Worm (Caenorhabditis elegans) whole organism, early embryonic: ENCODE data around the gene daf-19.

Experiments used
- B0310.2 ChIP-seq: sonication (generic microtip); optimal IDR thresholded peaks from 2 replicates; lab custom pipeline; 2016; ENCODE audit warnings: mild to moderate bottlenecking, missing genetic modification characterization, missing compliant biosample characterization
- F13C5.2 ChIP-seq: sonication (generic microtip); optimal IDR thresholded peaks from 2 replicates; lab custom pipeline; 2017; ENCODE audit warnings: mild to moderate bottlenecking, missing genetic modification characterization, inconsistent platforms, missing compliant biosample characterization
- aly-1 ChIP-seq: sonication (generic microtip); optimal IDR thresholded peaks from 2 replicates; lab custom pipeline; 2016; ENCODE audit warnings: missing genetic modification characterization, missing compliant biosample characterization
- ama-1 ChIP-seq: fragments of 150-350 bp; optimal IDR thresholded peaks from 2 replicates; lab custom pipeline; 2014
- ceh-13 ChIP-seq: fragments of 200-800 bp; sonication (Bioruptor generic); optimal IDR thresholded peaks from 2 replicates; lab custom pipeline; 2018; ENCODE audit warnings: mild to moderate bottlenecking, missing genetic modification characterization, missing compliant biosample characterization
- ceh-36 ChIP-seq: sonication (generic microtip); optimal IDR thresholded peaks from 2 replicates; lab custom pipeline; 2016; ENCODE audit warnings: missing genetic modification characterization, inconsistent platforms, missing compliant biosample characterization
- ets-7 ChIP-seq: sonication (generic microtip); optimal IDR thresholded peaks from 2 replicates; lab custom pipeline; 2016; ENCODE audit warnings: missing genotype, missing genetic modification characterization, missing compliant biosample characterization
- flt-1 ChIP-seq: fragments of 200-800 bp; sonication (Bioruptor generic); IDR thresholded peaks from 2 replicates; pipeline ENCODE4 v1.3.6; 2022; ENCODE audit warnings: missing genetic modification characterization, missing compliant biosample characterization
- hmbx-1 ChIP-seq: sonication (generic microtip); optimal IDR thresholded peaks from 2 replicates; lab custom pipeline; 2016; ENCODE audit warnings: mild to moderate bottlenecking, missing genetic modification characterization, missing compliant biosample characterization
- hmg-4 ChIP-seq: fragments of 200-800 bp; sonication (Bioruptor generic); optimal IDR thresholded peaks from 2 replicates; lab custom pipeline; 2018; ENCODE audit warnings: mild to moderate bottlenecking, missing genetic modification characterization, missing compliant biosample characterization
- hnd-1 ChIP-seq: sonication (generic microtip); optimal IDR thresholded peaks from 2 replicates; lab custom pipeline; 2016; ENCODE audit warnings: missing genetic modification characterization, missing compliant biosample characterization
- pes-1 ChIP-seq: fragments of 200-800 bp; sonication (Bioruptor generic); IDR thresholded peaks from 2 replicates; pipeline ENCODE4 v1.3.6; 2022; ENCODE audit warnings: missing genetic modification reagents, missing genetic modification characterization, missing compliant biosample characterization
- scrt-1 ChIP-seq: fragments of 200-800 bp; sonication (Bioruptor generic); IDR thresholded peaks from 2 replicates; pipeline ENCODE4 v1.3.6; 2022; ENCODE audit warnings: missing genetic modification characterization, missing compliant biosample characterization
- sea-1 ChIP-seq: fragments of 200-800 bp; sonication (Bioruptor generic); conservative IDR thresholded peaks from 2 replicates; pipeline ENCODE4 v1.3.6; 2022; ENCODE audit warnings: missing genetic modification characterization, missing compliant biosample characterization
- tbx-11 ChIP-seq: fragments of 200-800 bp; sonication (Bioruptor generic); IDR thresholded peaks from 2 replicates; pipeline ENCODE4 v1.3.6; 2022; ENCODE audit warnings: missing genetic modification characterization, missing compliant biosample characterization
- tbx-37 ChIP-seq: fragments of 200-800 bp; sonication (Bioruptor generic); conservative IDR thresholded peaks from 2 replicates; pipeline ENCODE4 v1.3.6; 2022; ENCODE audit warnings: missing genetic modification reagents, missing genetic modification characterization, missing compliant biosample characterization
- tra-4 ChIP-seq: sonication (generic microtip); optimal IDR thresholded peaks from 2 replicates; lab custom pipeline; 2017; ENCODE audit warnings: missing genetic modification characterization, missing compliant biosample characterization

Gene daf-19

DNA sequence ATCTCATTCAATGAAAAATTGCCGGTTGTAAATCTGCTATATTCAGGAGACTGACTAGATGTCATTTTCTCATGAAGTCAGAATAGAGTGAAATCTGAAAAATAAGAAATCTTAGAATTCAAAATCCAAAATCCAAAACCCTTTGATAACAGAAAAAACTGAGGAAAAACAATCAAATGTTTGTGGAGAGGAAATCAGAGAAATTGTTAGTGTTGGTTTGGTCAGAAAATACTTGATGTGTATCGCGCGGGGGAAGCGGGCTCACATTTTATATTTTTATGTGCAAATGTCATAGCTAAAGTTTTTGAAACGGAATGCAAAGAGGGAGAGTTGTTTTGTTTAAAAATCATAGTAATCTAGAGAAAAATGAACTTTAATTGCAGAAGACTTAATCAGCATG is 37.4 kb downstream of the daf-19 start, which contains the start of gene F27E5.5:
F27E5.5 (minus strand) TSS at position 101 of the 400 bp plus-strand sequence.
- TF ChIP-seq aly-1 (tag; lab: Kevin White, UChicago) (no peak), hmbx-1 (tag; lab: Kevin White, UChicago) (no peak), ceh-13 (GFP tag; lab: Kevin White, UChicago) (no peak), ceh-36 (no peak), pes-1 (no peak), hmg-4 (GFP tag; lab: Kevin White, UChicago) (no peak), F13C5.2 (tag; lab: Kevin White, UChicago) (no peak), tbx-11 (GFP tag; lab: Robert Waterston, UW) (no peak), ets-7 (tag; lab: Kevin White, UChicago) (no peak), flt-1 (GFP tag; lab: Robert Waterston, UW) (no peak), tra-4 (tag; lab: Kevin White, UChicago) (no peak), B0310.2 (tag; lab: Kevin White, UChicago) (no peak), tbx-37 (no peak), sea-1 (GFP tag; lab: Robert Waterston, UW) (no peak), hnd-1 (no peak), scrt-1 (GFP tag; lab: Robert Waterston, UW) (no peak)

DNA sequence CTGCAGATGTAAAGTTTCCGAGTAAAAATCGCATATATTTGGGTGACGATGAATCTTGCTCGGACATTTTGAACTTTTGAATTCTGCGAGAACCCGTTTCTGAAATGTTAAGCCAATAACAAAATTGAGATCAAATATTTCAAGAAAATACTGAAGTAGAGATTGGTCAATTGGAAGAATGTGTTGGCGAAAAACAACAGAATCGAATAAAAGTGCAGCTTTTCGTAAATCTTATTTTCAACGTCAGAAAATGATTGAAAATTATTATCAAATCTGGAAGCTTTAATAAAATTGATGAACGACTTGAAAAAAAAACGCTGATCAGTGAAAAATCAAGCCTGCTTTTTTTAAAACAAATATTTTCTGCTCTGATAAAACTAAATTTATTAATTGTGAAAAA is 41.8 kb downstream of the daf-19 start, which contains the start of gene F27E5.8:
F27E5.8 (minus strand) TSS at position 101 of the 400 bp plus-strand sequence.
- TF ChIP-seq hmg-4 (GFP tag; lab: Kevin White, UChicago): no peak
- no peak for TF ChIP-seq aly-1 (tag; lab: Kevin White, UChicago)
- no peak for TF ChIP-seq ceh-13 (GFP tag; lab: Kevin White, UChicago)
- no peak for TF ChIP-seq tra-4 (tag; lab: Kevin White, UChicago)
- no peak for TF ChIP-seq ets-7 (tag; lab: Kevin White, UChicago)
- no peak for TF ChIP-seq hmbx-1 (tag; lab: Kevin White, UChicago)

DNA sequence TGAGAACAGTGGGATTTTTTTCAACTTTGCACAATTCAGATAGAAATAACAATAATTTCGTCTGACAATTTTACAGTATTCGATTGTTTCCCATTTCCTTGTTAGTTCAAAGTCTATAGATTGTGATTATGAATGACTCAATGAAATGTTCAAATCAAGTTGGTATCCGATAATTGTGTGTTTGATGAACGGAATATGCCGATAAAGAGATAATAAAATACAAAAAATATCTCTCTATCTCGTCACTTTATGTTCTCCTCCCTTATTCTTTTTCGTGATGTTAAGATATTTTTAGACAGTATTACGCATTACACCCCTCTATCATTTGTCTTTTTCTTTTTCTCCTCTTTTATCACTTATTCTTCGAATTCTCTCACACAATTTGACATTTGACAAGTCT is 46.7 kb downstream of the daf-19 start, which contains the start of gene F27E5.7:
F27E5.7 (plus strand) TSS at position 301 of the 400 bp plus-strand sequence.
- TF ChIP-seq F13C5.2 (tag; lab: Kevin White, UChicago) (no peak), ama-1 (lab: Kevin White, UChicago) (no peak), hmg-4 (GFP tag; lab: Kevin White, UChicago) (no peak), ceh-13 (GFP tag; lab: Kevin White, UChicago) (no peak)

DNA sequence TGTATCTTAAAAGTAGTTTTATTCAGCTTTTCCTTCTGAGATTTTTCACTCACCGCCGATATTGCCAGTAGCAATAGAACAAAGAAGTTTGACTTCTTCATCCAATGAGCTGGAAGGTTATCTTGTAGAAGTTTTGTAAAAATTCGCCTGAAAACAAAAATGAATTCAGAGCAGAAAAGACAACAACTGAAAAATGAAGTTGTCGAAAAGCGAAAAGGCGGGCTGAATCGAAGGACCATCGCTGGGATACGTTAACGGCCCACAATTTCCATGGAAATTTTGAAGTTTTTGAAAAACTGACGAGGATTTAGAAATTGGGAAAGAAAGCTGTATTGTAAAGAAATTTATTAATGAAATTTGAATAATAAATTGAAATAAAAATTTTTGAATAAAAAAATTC is 47.4 kb downstream of the daf-19 start, which contains the start of gene lov-1:
lov-1 (minus strand) TSS at position 101 of the 400 bp plus-strand sequence.
- TF ChIP-seq tbx-37 (no peak), tbx-11 (GFP tag; lab: Robert Waterston, UW) (no peak)

DNA sequence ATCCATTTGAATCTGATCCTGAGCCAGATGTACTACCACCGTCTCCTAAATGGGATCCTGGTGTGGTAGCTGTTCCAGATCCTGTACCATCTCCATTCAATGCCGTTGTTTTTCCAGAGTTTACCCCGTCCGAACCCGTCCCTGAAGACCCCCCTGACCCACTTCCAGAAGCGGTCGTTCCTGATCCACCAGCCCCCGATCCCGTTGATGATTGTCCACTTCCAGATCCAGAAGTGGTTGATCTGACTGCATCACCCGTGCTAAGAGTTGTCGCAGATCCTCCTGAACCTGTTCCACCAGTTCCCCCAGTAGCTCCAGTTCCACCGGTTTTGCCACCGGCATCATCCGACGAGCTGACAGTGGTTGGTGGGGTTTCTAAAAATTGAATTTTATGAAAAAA is 52.5 kb downstream of the daf-19 start:
- TF ChIP-seq aly-1 (tag; lab: Kevin White, UChicago) (no peak), hmg-4 (GFP tag; lab: Kevin White, UChicago) (no peak), scrt-1 (GFP tag; lab: Robert Waterston, UW) (no peak)

DNA sequence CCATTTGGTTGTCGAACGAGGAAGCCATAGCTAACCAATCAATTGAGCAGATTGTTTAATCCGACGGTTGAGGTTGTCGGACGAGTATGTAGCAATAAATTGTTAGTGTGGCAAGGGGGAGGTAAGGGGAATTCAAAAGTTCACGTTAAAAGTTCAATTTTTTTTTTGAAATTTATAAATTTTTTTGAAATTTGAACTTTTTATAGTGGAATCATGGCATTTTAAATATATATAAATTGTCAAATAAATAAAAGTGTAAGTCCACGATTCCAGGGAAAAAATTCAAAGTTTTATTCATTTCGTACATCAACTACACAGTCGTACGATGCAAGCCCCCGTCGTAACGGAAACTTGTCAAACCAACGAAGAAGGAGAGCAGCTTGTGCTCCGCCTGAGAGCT is 60.8 kb downstream of the daf-19 start, which contains the start of the genes ZK945.7 and ZK945.8:
ZK945.7 (minus strand) TSS at position 101 of the 400 bp plus-strand sequence.
ZK945.8 (plus strand) TSS at position 275 of the 400 bp plus-strand sequence.
- TF ChIP-seq hnd-1: no peak
- no peak for TF ChIP-seq pes-1
- TF ChIP-seq tbx-37: no peak
- TF ChIP-seq ama-1 (lab: Kevin White, UChicago): no peak
- TF ChIP-seq hmg-4 (GFP tag; lab: Kevin White, UChicago): no peak
- no peak for TF ChIP-seq hmbx-1 (tag; lab: Kevin White, UChicago)
- no peak for TF ChIP-seq scrt-1 (GFP tag; lab: Robert Waterston, UW)
- TF ChIP-seq aly-1 (tag; lab: Kevin White, UChicago): no peak
- no peak for TF ChIP-seq tbx-11 (GFP tag; lab: Robert Waterston, UW)
- no peak for TF ChIP-seq ceh-36
- no peak for TF ChIP-seq flt-1 (GFP tag; lab: Robert Waterston, UW)
- TF ChIP-seq sea-1 (GFP tag; lab: Robert Waterston, UW): no peak
- no peak for TF ChIP-seq F13C5.2 (tag; lab: Kevin White, UChicago)
